Worm (Caenorhabditis elegans) whole organism, L1 larva: ENCODE data around the gene F23F12.3.

ENCODE experiments used
- lsy-2 ChIP-seq, 2 experiments: fragments of 150-350 bp; optimal IDR thresholded peaks; 2 replicates each; lab custom pipeline; 2014; ENCODE audit warnings: missing biosample characterization in 2 of 2, missing genetic modification characterization in 2 of 2
- snpc-4 ChIP-seq: fragments of 150-350 bp; optimal IDR thresholded peaks from 2 replicates; lab custom pipeline; 2014; ENCODE audit warnings: missing biosample characterization, missing genetic modification characterization
- ztf-4 ChIP-seq: fragments of 150-350 bp; optimal IDR thresholded peaks from 2 replicates; lab custom pipeline; 2014; ENCODE audit warnings: missing biosample characterization, missing genetic modification characterization

DNA sequence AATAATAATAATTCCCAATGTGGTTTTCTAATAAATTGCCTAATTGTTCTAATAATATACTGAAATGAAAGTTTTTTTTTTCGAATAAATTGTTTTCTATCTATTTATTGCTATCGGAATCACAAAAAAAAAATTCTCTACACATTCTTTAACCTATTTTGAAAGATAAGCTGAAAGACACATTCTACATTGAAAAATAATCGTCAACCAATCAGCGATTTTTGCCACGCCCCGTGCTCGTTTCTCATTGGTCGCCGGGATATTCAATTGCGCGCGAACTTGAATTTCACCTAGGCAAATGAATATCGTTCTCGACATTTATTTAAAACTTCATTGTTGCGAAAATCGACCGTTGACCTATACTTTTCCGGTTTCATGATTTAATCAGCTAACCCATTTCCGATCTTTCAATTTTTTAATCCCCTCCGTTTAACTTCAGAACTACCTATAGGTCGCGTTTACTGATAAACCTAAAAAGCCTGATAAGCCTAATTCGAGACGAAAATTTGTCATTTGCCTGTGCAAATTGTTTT is at the start of gene F23F12.3:
- TF ChIP-seq lsy-2 (tag; optimal IDR thresholded peaks at IDR 0.05; lab: Kevin White, UChicago) (no peak), snpc-4 (no peak), ztf-4 (tag; lab: Kevin White, UChicago) (no peak)
